Worm (Caenorhabditis elegans): ENCODE results near the gene frg-1.
A peak's percentile ranks its signal among the peaks of the same experiment; 100 is the strongest.

DNA sequence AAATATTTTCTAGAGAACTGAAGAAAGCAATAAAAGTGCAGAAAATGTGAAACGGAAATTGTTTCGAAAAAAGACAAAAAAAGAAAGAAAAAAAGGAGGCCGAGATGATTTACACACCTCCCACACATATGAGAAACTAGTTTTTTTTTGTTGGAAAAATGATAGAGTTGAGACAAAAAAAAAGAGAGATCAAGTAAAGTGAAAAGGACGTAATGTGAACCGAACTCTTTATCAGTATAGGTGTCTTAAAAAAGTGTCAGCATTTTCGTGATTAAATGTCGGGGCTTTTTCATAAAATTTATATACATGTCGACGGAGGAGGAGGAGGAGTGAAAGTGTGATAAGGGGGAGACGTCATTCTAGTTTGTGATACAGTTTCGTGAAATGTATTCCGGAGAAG is 19.7 kb upstream of the frg-1 start:
- TF ChIP-seq fos-1 (tag; optimal IDR thresholded peaks at IDR 0.05) (peak; percentile 85), aly-2 (tag; optimal IDR thresholded peaks at IDR 0.05) (no peak), mdl-1 (tag; optimal IDR thresholded peaks at IDR 0.05) (no peak), ama-1 (optimal IDR thresholded peaks at IDR 0.05) (no peak), nhr-23 (tag; optimal IDR thresholded peaks at IDR 0.05) (no peak), ceh-82 (tag; optimal IDR thresholded peaks at IDR 0.05) (no peak), alr-1 (tag; optimal IDR thresholded peaks at IDR 0.05) (no peak), snpc-4 (tag; optimal IDR thresholded peaks at IDR 0.05) (no peak), dmd-4 (tag; optimal IDR thresholded peaks at IDR 0.05) (no peak)
